Worm (Caenorhabditis elegans) whole organism, young adult: ENCODE results near the gene ipmk-1.

Experiments used
- B0261.1 ChIP-seq: sonication (generic microtip); optimal IDR thresholded peaks from 2 replicates; lab custom pipeline; 2016; ENCODE audit warnings: mild to moderate bottlenecking, missing genetic modification characterization, moderate library complexity, missing compliant biosample characterization
- C06A6.2 ChIP-seq: fragments of 200-800 bp; sonication (Bioruptor generic); conservative IDR thresholded peaks from 2 replicates; pipeline ENCODE4 v1.3.6; 2022; ENCODE audit warnings: missing genetic modification characterization, missing compliant biosample characterization
- C17E4.6 ChIP-seq: fragments of 200-800 bp; sonication (Bioruptor generic); IDR thresholded peaks from 2 replicates; pipeline ENCODE4 v1.3.6; 2022; ENCODE audit warnings: missing genetic modification reagents, missing genetic modification characterization, missing compliant biosample characterization
- D2030.7 ChIP-seq: fragments of 200-800 bp; sonication (Bioruptor generic); IDR thresholded peaks from 2 replicates; pipeline ENCODE4 v1.3.6; 2022; ENCODE audit warnings: missing genetic modification reagents, missing genetic modification characterization, missing compliant biosample characterization
- F22D6.2 ChIP-seq: sonication (generic microtip); optimal IDR thresholded peaks from 2 replicates; lab custom pipeline; 2016; ENCODE audit warnings: mild to moderate bottlenecking, missing genetic modification characterization, missing compliant biosample characterization
- F39B2.1 ChIP-seq: fragments of 200-800 bp; sonication (Bioruptor generic); IDR thresholded peaks from 2 replicates; pipeline ENCODE4 v1.3.6; 2022; ENCODE audit warnings: missing genetic modification reagents, missing genetic modification characterization, missing compliant biosample characterization
- F52B5.7 ChIP-seq: sonication (generic microtip); optimal IDR thresholded peaks from 2 replicates; lab custom pipeline; 2016; ENCODE audit warnings: mild to moderate bottlenecking, missing genetic modification characterization, missing compliant biosample characterization
- K12H6.12 ChIP-seq: fragments of 200-800 bp; sonication (Bioruptor generic); optimal IDR thresholded peaks from 2 replicates; lab custom pipeline; 2018; ENCODE audit warnings: mild to moderate bottlenecking, missing genetic modification characterization, missing compliant biosample characterization
- T26A5.8 ChIP-seq: sonication (generic microtip); optimal IDR thresholded peaks from 2 replicates; lab custom pipeline; 2016; ENCODE audit warnings: missing genetic modification characterization, missing compliant biosample characterization
- Y56A3A.18 ChIP-seq: fragments of 200-800 bp; sonication (Bioruptor generic); IDR thresholded peaks from 2 replicates; pipeline ENCODE4 v1.3.6; 2022; ENCODE audit warnings: missing genetic modification reagents, missing genetic modification characterization, missing compliant biosample characterization
- Y67H2A.10 ChIP-seq: fragments of 200-800 bp; sonication (Bioruptor generic); conservative IDR thresholded peaks from 2 replicates; pipeline ENCODE4 v1.3.6; 2022; ENCODE audit warnings: missing genetic modification reagents, missing genetic modification characterization, missing compliant biosample characterization
- Y79H2A.3 ChIP-seq: fragments of 200-800 bp; sonication (Bioruptor generic); conservative IDR thresholded peaks from 2 replicates; pipeline ENCODE4 v1.3.6; 2022; ENCODE audit warnings: missing genetic modification reagents, missing genetic modification characterization, missing compliant biosample characterization
- ZK185.1 ChIP-seq: sonication (generic microtip); optimal IDR thresholded peaks from 2 replicates; lab custom pipeline; 2016; ENCODE audit warnings: mild to moderate bottlenecking, missing genetic modification characterization, missing compliant biosample characterization; ENCODE audit not compliant: poor library complexity, severe bottlenecking
- akir-1 ChIP-seq: fragments of 200-800 bp; sonication (Bioruptor generic); optimal IDR thresholded peaks from 2 replicates; lab custom pipeline; 2018; ENCODE audit warnings: mild to moderate bottlenecking, missing genetic modification characterization, moderate library complexity, missing compliant biosample characterization
- ccch-3 ChIP-seq: fragments of 200-800 bp; sonication (Bioruptor generic); optimal IDR thresholded peaks from 2 replicates; lab custom pipeline; 2018; ENCODE audit warnings: mild to moderate bottlenecking, missing genetic modification characterization, missing compliant biosample characterization
- cebp-1 ChIP-seq, 2 experiments: fragments of 200-800 bp in 1 of 2; sonication (Bioruptor generic) in 1 of 2; sonication (generic microtip) in 1 of 2; IDR thresholded peaks in 1 of 2; optimal IDR thresholded peaks in 1 of 2; 2 replicates each; pipeline versions ENCODE4 v1.3.6 to Lab custom; 2017 to 2022; ENCODE audit warnings: missing compliant biosample characterization in 2 of 2, missing genetic modification characterization in 2 of 2, mild to moderate bottlenecking in 1 of 2, missing genetic modification reagents in 1 of 2, moderate library complexity in 1 of 2
- ceh-27 ChIP-seq: fragments of 200-800 bp; sonication (Bioruptor generic); optimal IDR thresholded peaks from 2 replicates; lab custom pipeline; 2018; ENCODE audit warnings: mild to moderate bottlenecking, missing genetic modification characterization, moderate library complexity, missing compliant biosample characterization
- ceh-91 ChIP-seq: fragments of 200-800 bp; sonication (Bioruptor generic); IDR thresholded peaks from 2 replicates; pipeline ENCODE4 v1.3.6; 2022; ENCODE audit warnings: missing genetic modification reagents, missing genetic modification characterization, missing compliant biosample characterization
- dox-1 ChIP-seq: fragments of 200-800 bp; sonication (Bioruptor generic); IDR thresholded peaks from 2 replicates; pipeline ENCODE4 v1.3.6; 2022; ENCODE audit warnings: missing genetic modification reagents, missing genetic modification characterization, missing compliant biosample characterization
- efl-1 ChIP-seq: fragments of 150-350 bp; optimal IDR thresholded peaks from 2 replicates; lab custom pipeline; 2014; ENCODE audit warnings: missing biosample characterization, missing genetic modification reagents, missing genetic modification characterization
- egrh-3 ChIP-seq: fragments of 200-800 bp; sonication (Bioruptor generic); IDR thresholded peaks from 2 replicates; pipeline ENCODE4 v1.3.6; 2022; ENCODE audit warnings: missing genetic modification reagents, missing genetic modification characterization, missing compliant biosample characterization
- fkh-3 ChIP-seq: sonication (generic microtip); optimal IDR thresholded peaks from 2 replicates; lab custom pipeline; 2016; ENCODE audit warnings: mild to moderate bottlenecking, missing genetic modification characterization, missing compliant biosample characterization
- hlh-26 ChIP-seq: fragments of 200-800 bp; sonication (Bioruptor generic); conservative IDR thresholded peaks from 2 replicates; pipeline ENCODE4 v1.3.6; 2022; ENCODE audit warnings: missing genetic modification reagents, missing genetic modification characterization, missing compliant biosample characterization
- hmg-1.2 ChIP-seq: fragments of 200-800 bp; sonication (Bioruptor generic); IDR thresholded peaks from 2 replicates; pipeline ENCODE4 v1.3.6; 2022; ENCODE audit warnings: missing genetic modification reagents, missing genetic modification characterization, missing compliant biosample characterization
- lin-40 ChIP-seq: sonication (generic microtip); optimal IDR thresholded peaks from 2 replicates; lab custom pipeline; 2016; ENCODE audit warnings: missing genetic modification characterization, mild to moderate bottlenecking, missing compliant biosample characterization, missing genotype, missing genetic modification reagents
- madf-10 ChIP-seq: sonication (generic microtip); optimal IDR thresholded peaks from 2 replicates; lab custom pipeline; 2016; ENCODE audit warnings: mild to moderate bottlenecking, missing genetic modification characterization, missing compliant biosample characterization
- madf-8 ChIP-seq: fragments of 200-800 bp; sonication (Bioruptor generic); conservative IDR thresholded peaks from 2 replicates; pipeline ENCODE4 v1.3.6; 2022; ENCODE audit warnings: missing genetic modification reagents, missing genetic modification characterization, missing compliant biosample characterization
- mel-28 ChIP-seq: sonication (generic microtip); optimal IDR thresholded peaks from 2 replicates; lab custom pipeline; 2016; ENCODE audit warnings: borderline replicate concordance, mild to moderate bottlenecking, missing genetic modification characterization, missing compliant biosample characterization
- mes-4 ChIP-seq: sonication (generic microtip); optimal IDR thresholded peaks from 2 replicates; lab custom pipeline; 2016; ENCODE audit warnings: missing genotype, missing genetic modification characterization, missing compliant biosample characterization
- mxl-1 ChIP-seq: sonication (generic microtip); optimal IDR thresholded peaks from 2 replicates; lab custom pipeline; 2016; ENCODE audit warnings: missing genetic modification characterization, missing compliant biosample characterization
- nfyb-1 ChIP-seq: fragments of 200-800 bp; sonication (Bioruptor generic); IDR thresholded peaks from 2 replicates; pipeline ENCODE4 v1.3.6; 2022; ENCODE audit warnings: missing genetic modification reagents, missing genetic modification characterization, missing compliant biosample characterization
- nhr-80 ChIP-seq: sonication (generic microtip); optimal IDR thresholded peaks from 2 replicates; lab custom pipeline; 2016; ENCODE audit warnings: missing genetic modification characterization, missing compliant biosample characterization
- pha-4 ChIP-seq: fragments of 150-350 bp; sonication (generic microtip); optimal IDR thresholded peaks from 2 replicates; lab custom pipeline; 2014; ENCODE audit warnings: missing biosample characterization, missing genetic modification reagents, missing genetic modification characterization
- rcor-1 ChIP-seq: fragments of 200-800 bp; sonication (Bioruptor generic); IDR thresholded peaks from 2 replicates; pipeline ENCODE4 v1.3.6; 2022; ENCODE audit warnings: missing genetic modification reagents, missing genetic modification characterization, missing compliant biosample characterization
- repo-1 ChIP-seq: sonication (generic microtip); optimal IDR thresholded peaks from 2 replicates; lab custom pipeline; 2017; ENCODE audit warnings: mild to moderate bottlenecking, missing genetic modification characterization, missing compliant biosample characterization
- snpc-4 ChIP-seq, 5 experiments: fragments of 150-350 bp in 1 of 5; sonication (generic microtip) in 4 of 5; optimal IDR thresholded peaks; 2 replicates each; lab custom pipeline; 2014 to 2018; ENCODE audit warnings: missing genetic modification characterization in 5 of 5, missing biosample characterization in 3 of 5, antibody characterized with exemption in 2 of 5, mild to moderate bottlenecking in 2 of 5, missing compliant biosample characterization in 2 of 5, missing genotype in 2 of 5, moderate library complexity in 2 of 5, missing genetic modification reagents in 1 of 5
- somi-1 ChIP-seq: fragments of 200-800 bp; sonication (Bioruptor generic); optimal IDR thresholded peaks from 2 replicates; lab custom pipeline; 2018; ENCODE audit warnings: mild to moderate bottlenecking, missing genetic modification characterization, missing compliant biosample characterization
- sptf-2 ChIP-seq: fragments of 200-800 bp; sonication (Bioruptor generic); optimal IDR thresholded peaks from 2 replicates; lab custom pipeline; 2018; ENCODE audit warnings: mild to moderate bottlenecking, missing genetic modification characterization, missing compliant biosample characterization
- tlf-1 ChIP-seq: fragments of 200-800 bp; sonication (Bioruptor generic); optimal IDR thresholded peaks from 2 replicates; lab custom pipeline; 2018; ENCODE audit warnings: mild to moderate bottlenecking, missing genetic modification characterization, missing compliant biosample characterization
- xnd-1 ChIP-seq: sonication (generic microtip); optimal IDR thresholded peaks from 2 replicates; lab custom pipeline; 2016; ENCODE audit warnings: missing genotype, missing genetic modification reagents, missing genetic modification characterization, missing compliant biosample characterization
- zfh-2 ChIP-seq: fragments of 200-800 bp; sonication (Bioruptor generic); conservative IDR thresholded peaks from 2 replicates; pipeline ENCODE4 v1.3.6; 2022; ENCODE audit warnings: missing genetic modification reagents, missing genetic modification characterization, missing compliant biosample characterization
- ztf-6 ChIP-seq: fragments of 200-800 bp; sonication (Bioruptor generic); IDR thresholded peaks from 2 replicates; pipeline ENCODE4 v1.3.6; 2022; ENCODE audit warnings: missing genetic modification reagents, missing genetic modification characterization, missing compliant biosample characterization

The ipmk-1 gene

DNA sequence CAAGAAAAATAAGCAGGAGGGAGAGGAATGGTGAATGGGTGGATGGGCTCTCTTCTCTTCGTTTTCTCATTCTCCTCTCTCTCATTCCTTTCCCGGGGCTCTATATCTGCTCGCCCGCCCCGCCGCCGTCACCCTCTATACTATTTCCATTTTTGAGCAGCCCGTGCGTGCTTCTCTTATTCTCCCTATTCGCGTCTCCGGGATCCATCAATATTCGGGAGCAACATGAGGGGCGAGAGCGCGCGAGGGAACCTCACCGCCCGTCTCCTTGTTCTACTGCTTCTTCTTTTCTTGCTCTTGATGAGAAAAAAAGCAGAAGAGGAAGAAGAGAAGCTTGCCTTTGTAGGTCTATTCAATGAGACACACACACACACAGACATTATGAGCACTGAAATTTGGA, 36.2 kb downstream of the ipmk-1 start:
- TF ChIP-seq ceh-27 (peak; percentile 17), ztf-6 (0 out of 2 replicates have a peak, but pooled peaks have one; percentile 18), hmg-1.2 (GFP tag; lab: Robert Waterston, UW) (0 out of 2 replicates have a peak, but pooled peaks have one; percentile 6), xnd-1 (tag; lab: Kevin White, UChicago) (no peak), K12H6.12 (tag; lab: Kevin White, UChicago) (peak; percentile 79), ccch-3 (GFP tag; lab: Kevin White, UChicago) (no peak), zfh-2 (GFP tag; lab: Robert Waterston, UW) (peak; percentile 97)

DNA sequence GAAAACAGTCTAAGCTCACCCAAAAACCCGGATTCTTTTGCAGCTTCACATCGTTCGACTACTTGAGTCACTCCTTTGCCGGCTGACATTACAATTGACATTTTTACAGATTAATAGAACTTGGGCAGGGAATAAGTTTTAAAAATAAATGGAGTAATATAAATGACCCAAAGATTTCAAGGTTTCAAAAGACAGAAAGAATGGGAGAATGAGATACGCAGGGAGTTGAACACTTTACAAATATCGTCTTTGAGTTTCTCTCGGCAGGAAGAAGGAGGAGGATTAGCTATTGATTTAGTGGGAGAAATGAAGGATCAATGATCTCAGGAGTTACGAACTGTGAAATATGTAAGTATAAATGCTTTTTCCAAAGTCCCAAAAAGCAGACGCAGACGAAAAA, 38.0 kb downstream of the ipmk-1 start, which contains the start of gene K08E7.8:
K08E7.8 (minus strand) TSS at position 101 of the 400 bp plus-strand sequence.
- TF ChIP-seq efl-1 (GFP tag; lab: Kevin White, UChicago) = no peak

DNA sequence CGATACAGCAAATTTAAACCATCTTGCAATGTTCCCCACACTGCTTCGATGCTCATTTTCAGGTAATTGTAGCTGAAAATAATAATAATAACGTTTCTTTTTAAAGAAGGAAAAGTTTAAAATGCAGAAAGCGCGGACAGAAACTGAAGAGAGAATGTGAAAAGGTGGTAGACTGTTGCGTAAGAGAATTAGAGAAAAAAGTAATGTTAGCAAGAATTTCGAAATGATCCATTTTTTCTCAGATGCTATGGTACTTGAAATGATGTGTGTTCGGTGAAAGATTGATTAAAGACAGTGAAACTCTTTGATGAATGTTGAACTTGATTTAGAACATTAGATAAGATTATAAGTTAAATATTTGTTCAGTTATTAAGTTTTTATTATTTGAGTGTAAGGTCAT, 42.4 kb downstream of the ipmk-1 start, which contains the start of gene cul-6:
cul-6 (minus strand) TSS at position 79 of the 400 bp plus-strand sequence.
- TF ChIP-seq sptf-2 (GFP tag; lab: Kevin White, UChicago) (no peak), repo-1 (tag; lab: Kevin White, UChicago) (no peak), cebp-1 (GFP tag; IDR thresholded peaks at IDR 0.05; lab: Robert Waterston, UW) (no peak), cebp-1 (tag; optimal IDR thresholded peaks at IDR 0.05; lab: Kevin White, UChicago) (peak; percentile 55), ceh-91 (GFP tag; lab: Robert Waterston, UW) (no peak), F22D6.2 (tag; lab: Kevin White, UChicago) (no peak)

DNA sequence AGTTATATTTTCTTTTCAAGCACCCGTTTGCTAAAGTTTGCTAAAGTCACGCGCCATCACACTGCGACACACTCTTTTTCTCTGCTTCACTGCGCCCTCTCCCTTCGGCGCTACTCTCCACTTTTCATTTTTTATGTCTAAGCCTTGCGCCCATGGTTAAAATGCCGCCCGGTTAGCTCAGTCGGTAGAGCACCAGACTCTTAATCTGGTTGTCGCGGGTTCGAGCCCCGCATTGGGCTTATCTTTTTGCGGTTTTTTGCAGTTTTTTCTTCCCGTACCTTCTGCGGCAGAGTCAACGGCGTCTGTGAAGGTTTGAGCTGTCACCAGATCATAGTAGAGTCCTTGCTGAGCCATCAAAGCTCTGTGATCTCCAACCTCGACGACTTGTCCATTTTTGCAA, 46.6 kb downstream of the ipmk-1 start:
- TF ChIP-seq madf-10 (peak; percentile 81), nfyb-1 (GFP tag; lab: Robert Waterston, UW) (peak; percentile 83), tlf-1 (GFP tag; lab: Kevin White, UChicago) (no peak), snpc-4 (GFP tag; optimal IDR thresholded peaks at IDR 0.05; lab: Kevin White, UChicago) (peak; percentile 78), snpc-4 (tag; optimal IDR thresholded peaks at IDR 0.05; lab: Kevin White, UChicago) (peak in 3 of 4 experiments; percentile 53 to 84 (median 84)), F39B2.1 (GFP tag; lab: Robert Waterston, UW) (no peak), Y79H2A.3 (GFP tag; lab: Robert Waterston, UW) (no peak), lin-40 (tag; lab: Kevin White, UChicago) (peak; percentile 69), madf-8 (GFP tag; lab: Robert Waterston, UW) (no peak), C17E4.6 (GFP tag; lab: Robert Waterston, UW) (no peak), dox-1 (GFP tag; lab: Robert Waterston, UW) (peak; percentile 86), D2030.7 (GFP tag; lab: Robert Waterston, UW) (peak; percentile 45), mes-4 (tag; lab: Kevin White, UChicago) (peak; percentile 18), T26A5.8 (tag; lab: Kevin White, UChicago) (no peak), F52B5.7 (peak; percentile 48), B0261.1 (tag; lab: Kevin White, UChicago) (peak; percentile 86), Y67H2A.10 (GFP tag; lab: Robert Waterston, UW) (no peak), C06A6.2 (GFP tag; lab: Robert Waterston, UW) (0 out of 2 replicates have a peak, but pooled peaks have one; percentile 35), Y56A3A.18 (peak; percentile 63; the same call in 1 of the 2 replicates), fkh-3 (no peak), ztf-6 (no peak), hlh-26 (GFP tag; lab: Robert Waterston, UW) (no peak), rcor-1 (GFP tag; lab: Robert Waterston, UW) (0 out of 2 replicates have a peak, but pooled peaks have one; percentile 20), nhr-80 (tag; lab: Kevin White, UChicago) (peak; percentile 55), mxl-1 (peak; percentile 44), ZK185.1 (tag; lab: Kevin White, UChicago) (peak; percentile 59), egrh-3 (GFP tag; lab: Robert Waterston, UW) (peak; percentile 76), mel-28 (tag; lab: Kevin White, UChicago) (peak; percentile 11), pha-4 (tag; lab: Kevin White, UChicago) (no peak), ccch-3 (GFP tag; lab: Kevin White, UChicago) (no peak), somi-1 (peak; percentile 72), akir-1 (GFP tag; lab: Kevin White, UChicago) (peak; percentile 19)
